Fruit fly (Drosophila melanogaster) whole organism, embryonic: Measurements from ENCODE around the gene CG32373.

ENCODE experiments used
- Adf1 ChIP-seq: fragments of 200-800 bp; sonication (Bioruptor generic); IDR thresholded peaks from 2 replicates; pipeline ENCODE4 v1.3.6; 2022; ENCODE audit warnings: missing biosample characterization, missing genetic modification characterization
- BEAF-32 ChIP-seq: fragments of 200-800 bp; sonication (Bioruptor generic); optimal IDR thresholded peaks from 3 replicates; lab custom pipeline; 2017; ENCODE audit warnings: missing biosample characterization, missing genetic modification characterization, mild to moderate bottlenecking, moderate library complexity, missing genetic modification reagents
- CG10543 ChIP-seq: fragments of 200-800 bp; sonication (Bioruptor generic); optimal IDR thresholded peaks from 3 replicates; lab custom pipeline; 2017; ENCODE audit warnings: missing biosample characterization, mild to moderate bottlenecking, missing genetic modification characterization, moderate library complexity
- CG13287 ChIP-seq: fragments of 200-800 bp; sonication (Bioruptor generic); IDR thresholded peaks from 2 replicates; pipeline ENCODE4 v1.3.6; 2022; ENCODE audit warnings: missing biosample characterization, missing genetic modification characterization; ENCODE audit not compliant: partially characterized antibody
- CG14441 ChIP-seq: fragments of 200-800 bp; sonication (Bioruptor generic); IDR thresholded peaks from 2 replicates; pipeline ENCODE4 v1.3.6; 2022; ENCODE audit warnings: missing biosample characterization, missing genetic modification characterization
- CG16863 ChIP-seq: fragments of 200-800 bp; sonication (Bioruptor generic); optimal IDR thresholded peaks from 3 replicates; lab custom pipeline; 2016; ENCODE audit warnings: missing biosample characterization, missing genetic modification characterization
- CG17912 ChIP-seq: fragments of 200-800 bp; sonication (Bioruptor generic); optimal IDR thresholded peaks from 2 replicates; lab custom pipeline; 2018; ENCODE audit warnings: missing biosample characterization, mild to moderate bottlenecking, missing genetic modification characterization
- CG18011 ChIP-seq: fragments of 200-800 bp; sonication (Bioruptor generic); optimal IDR thresholded peaks from 2 replicates; lab custom pipeline; 2017; ENCODE audit warnings: missing biosample characterization, missing genetic modification characterization, mild to moderate bottlenecking, moderate library complexity, missing genotype
- CG34422 ChIP-seq: fragments of 200-800 bp; sonication (Bioruptor generic); IDR thresholded peaks from 3 replicates; pipeline ENCODE4 v1.3.6; 2022; ENCODE audit warnings: missing biosample characterization, missing genetic modification characterization
- CG3838 ChIP-seq: fragments of 200-800 bp; sonication (Bioruptor generic); optimal IDR thresholded peaks from 3 replicates; lab custom pipeline; 2016; ENCODE audit warnings: missing biosample characterization, missing genetic modification characterization
- CG3847 ChIP-seq: fragments of 200-800 bp; sonication (Bioruptor generic); IDR thresholded peaks from 2 replicates; pipeline ENCODE4 v1.3.6; 2022; ENCODE audit warnings: missing biosample characterization, missing genetic modification characterization
- CG4424 ChIP-seq: fragments of 200-800 bp; sonication (Bioruptor generic); optimal IDR thresholded peaks from 3 replicates; lab custom pipeline; 2016; ENCODE audit warnings: missing biosample characterization, missing genetic modification characterization
- CG4707 ChIP-seq: fragments of 200-800 bp; sonication (Bioruptor generic); optimal IDR thresholded peaks from 2 replicates; lab custom pipeline; 2018; ENCODE audit warnings: missing biosample characterization, mild to moderate bottlenecking, missing genetic modification characterization, moderate library complexity
- CG4730 ChIP-seq: fragments of 200-800 bp; sonication (Bioruptor generic); IDR thresholded peaks from 2 replicates; pipeline ENCODE4 v1.3.6; 2022; ENCODE audit warnings: missing biosample characterization, missing genetic modification characterization
- CG8089 ChIP-seq: fragments of 200-800 bp; sonication (Bioruptor generic); optimal IDR thresholded peaks from 3 replicates; lab custom pipeline; 2016; ENCODE audit warnings: missing biosample characterization, missing genetic modification characterization
- CG8281 ChIP-seq: fragments of 200-800 bp; sonication (Bioruptor generic); optimal IDR thresholded peaks from 2 replicates; lab custom pipeline; 2018; ENCODE audit warnings: missing biosample characterization, mild to moderate bottlenecking, missing genetic modification characterization, moderate library complexity
- CG8359 ChIP-seq: fragments of 200-800 bp; sonication (Bioruptor generic); optimal IDR thresholded peaks from 2 replicates; lab custom pipeline; 2017; ENCODE audit warnings: missing biosample characterization, mild to moderate bottlenecking, missing genetic modification characterization, borderline replicate concordance
- CkIIα-i1 ChIP-seq: fragments of 200-800 bp; sonication (Bioruptor generic); IDR thresholded peaks from 2 replicates; pipeline ENCODE4 v1.3.6; 2022; ENCODE audit warnings: missing biosample characterization, missing genetic modification characterization
- Deaf1 ChIP-seq: fragments of 200-800 bp; optimal IDR thresholded peaks from 3 replicates; lab custom pipeline; 2019; ENCODE audit warnings: missing biosample characterization, mild to moderate bottlenecking, missing genetic modification characterization, moderate library complexity
- E2f2 ChIP-seq: fragments of 200-800 bp; sonication (Bioruptor generic); IDR thresholded peaks from 2 replicates; pipeline ENCODE4 v1.3.6; 2022; ENCODE audit warnings: missing biosample characterization, missing genetic modification characterization
- Ets65A ChIP-seq: fragments of 200-800 bp; sonication (Bioruptor generic); peaks from one replicate; lab custom pipeline; 2016; ENCODE audit warnings: missing biosample characterization, missing genetic modification characterization
- Fer3 ChIP-seq: fragments of 200-800 bp; sonication (Bioruptor generic); optimal IDR thresholded peaks from 2 replicates; lab custom pipeline; 2018; ENCODE audit warnings: missing biosample characterization, mild to moderate bottlenecking, missing genetic modification characterization, moderate library complexity
- Hand ChIP-seq: fragments of 200-800 bp; sonication (Bioruptor generic); optimal IDR thresholded peaks from 2 replicates; lab custom pipeline; 2017; ENCODE audit warnings: mild to moderate bottlenecking, missing biosample characterization, missing genetic modification reagents, missing genetic modification characterization
- HmgD ChIP-seq: fragments of 200-800 bp; sonication (Bioruptor generic); optimal IDR thresholded peaks from 3 replicates; lab custom pipeline; 2016; ENCODE audit warnings: missing biosample characterization, missing genetic modification characterization
- Hmr ChIP-seq: fragments of 200-800 bp; sonication (Bioruptor generic); optimal IDR thresholded peaks from 3 replicates; lab custom pipeline; 2017; ENCODE audit warnings: mild to moderate bottlenecking, missing biosample characterization, missing genetic modification reagents, missing genetic modification characterization
- Hr39 ChIP-seq: fragments of >200 bp; optimal IDR thresholded peaks from 2 replicates; lab custom pipeline; 2017
- NC2β ChIP-seq: fragments of 200-800 bp; sonication (Bioruptor generic); optimal IDR thresholded peaks from 2 replicates; lab custom pipeline; 2016; ENCODE audit warnings: missing biosample characterization, missing genetic modification characterization
- Opbp ChIP-seq: fragments of 200-800 bp; sonication (Bioruptor generic); IDR thresholded peaks from 3 replicates; pipeline ENCODE4 v1.3.6; 2022; ENCODE audit warnings: missing biosample characterization, missing genetic modification characterization; ENCODE audit not compliant: partially characterized antibody
- PHDP ChIP-seq: fragments of 200-800 bp; sonication (Bioruptor generic); optimal IDR thresholded peaks from 3 replicates; lab custom pipeline; 2018; ENCODE audit warnings: missing biosample characterization, mild to moderate bottlenecking, missing genetic modification characterization, moderate library complexity
- Pdp1 ChIP-seq, 2 experiments: fragments of 200-800 bp; sonication (Bioruptor generic); optimal IDR thresholded peaks; 3 replicates each; lab custom pipeline; 2016; ENCODE audit warnings: missing biosample characterization in 2 of 2, missing genetic modification characterization in 2 of 2, mild to moderate bottlenecking in 1 of 2, moderate library complexity in 1 of 2
- Sox102F ChIP-seq: fragments of 200-800 bp; sonication (Bioruptor generic); optimal IDR thresholded peaks from 2 replicates; lab custom pipeline; 2018; ENCODE audit warnings: missing biosample characterization, mild to moderate bottlenecking, missing genetic modification characterization, moderate library complexity
- ac ChIP-seq: fragments of 200-800 bp; sonication (Bioruptor generic); optimal IDR thresholded peaks from 3 replicates; lab custom pipeline; 2017; ENCODE audit warnings: missing biosample characterization, mild to moderate bottlenecking, missing genetic modification characterization
- btn ChIP-seq: fragments of 200-800 bp; sonication (Bioruptor generic); optimal IDR thresholded peaks from 2 replicates; lab custom pipeline; 2016; ENCODE audit warnings: missing biosample characterization, missing genetic modification characterization
- cato ChIP-seq: fragments of 200-800 bp; sonication (Bioruptor generic); optimal IDR thresholded peaks from 2 replicates; lab custom pipeline; 2016; ENCODE audit warnings: missing biosample characterization, missing genetic modification characterization, borderline replicate concordance
- croc ChIP-seq: fragments of 200-800 bp; sonication (Bioruptor generic); conservative IDR thresholded peaks from 3 replicates; pipeline ENCODE4 v1.3.6; 2022; ENCODE audit warnings: missing biosample characterization, missing genetic modification characterization
- crp ChIP-seq, 2 experiments: fragments of 200-800 bp; sonication (Bioruptor generic); optimal IDR thresholded peaks; 2 replicates in 1 of 2; 3 replicates in 1 of 2; lab custom pipeline; 2017; ENCODE audit warnings: missing biosample characterization in 2 of 2, missing genetic modification characterization in 2 of 2, mild to moderate bottlenecking in 1 of 2, moderate library complexity in 1 of 2
- dimm ChIP-seq: fragments of 200-800 bp; sonication (Bioruptor generic); IDR thresholded peaks from 2 replicates; pipeline ENCODE4 v1.3.6; 2022; ENCODE audit warnings: missing biosample characterization, missing genetic modification characterization
- gsb ChIP-seq: fragments of 200-800 bp; sonication (Bioruptor generic); IDR thresholded peaks from 2 replicates; pipeline ENCODE4 v1.3.6; 2022; ENCODE audit warnings: missing biosample characterization, missing genetic modification characterization
- h ChIP-seq: fragments of >200 bp; optimal IDR thresholded peaks from 2 replicates; lab custom pipeline; 2017
- jing ChIP-seq: fragments of 200-800 bp; sonication (Bioruptor generic); optimal IDR thresholded peaks from 2 replicates; lab custom pipeline; 2018; ENCODE audit warnings: missing biosample characterization, mild to moderate bottlenecking, missing genetic modification characterization
- kay ChIP-seq: fragments of 200-800 bp; sonication (Bioruptor generic); optimal IDR thresholded peaks from 2 replicates; lab custom pipeline; 2016; ENCODE audit warnings: missing biosample characterization, missing genetic modification characterization
- nau ChIP-seq: fragments of 200-800 bp; sonication (Bioruptor generic); optimal IDR thresholded peaks from 3 replicates; lab custom pipeline; 2017; ENCODE audit warnings: missing biosample characterization, mild to moderate bottlenecking, missing genetic modification characterization, missing genetic modification reagents
- nom ChIP-seq: fragments of 200-800 bp; sonication (Bioruptor generic); optimal IDR thresholded peaks from 2 replicates; lab custom pipeline; 2017; ENCODE audit warnings: missing biosample characterization, missing genetic modification characterization, mild to moderate bottlenecking, moderate library complexity, missing genetic modification reagents
- ro ChIP-seq: fragments of 200-800 bp; sonication (Bioruptor generic); IDR thresholded peaks from 2 replicates; pipeline ENCODE4 v1.3.6; 2022; ENCODE audit warnings: missing biosample characterization, missing genetic modification characterization
- row ChIP-seq: fragments of 200-800 bp; sonication (Bioruptor generic); IDR thresholded peaks from 3 replicates; pipeline ENCODE4 v1.3.6; 2022; ENCODE audit warnings: missing biosample characterization, missing genetic modification characterization
- seq ChIP-seq: fragments of 200-800 bp; sonication (Bioruptor generic); IDR thresholded peaks from 2 replicates; pipeline ENCODE4 v1.3.6; 2022; ENCODE audit warnings: missing biosample characterization, missing genetic modification characterization
- slbo ChIP-seq: fragments of 200-800 bp; sonication (Bioruptor generic); IDR thresholded peaks from 2 replicates; pipeline ENCODE4 v1.3.6; 2022; ENCODE audit warnings: missing biosample characterization, missing genetic modification characterization
- tgo ChIP-seq: fragments of 200-800 bp; sonication (Bioruptor generic); IDR thresholded peaks from 3 replicates; pipeline ENCODE4 v1.3.6; 2022; ENCODE audit warnings: missing biosample characterization, missing genetic modification characterization
- tio ChIP-seq: fragments of 200-800 bp; sonication (Bioruptor generic); optimal IDR thresholded peaks from 2 replicates; lab custom pipeline; 2017; ENCODE audit warnings: missing biosample characterization, missing genetic modification characterization, inconsistent platforms
- tll ChIP-seq, 2 experiments: fragments of 200-800 bp in 1 of 2; fragments of >200 bp in 1 of 2; sonication (Bioruptor generic) in 1 of 2; optimal IDR thresholded peaks; 2 replicates each; lab custom pipeline; 2017 to 2019; ENCODE audit warnings: missing biosample characterization in 2 of 2, missing genetic modification characterization in 2 of 2, mild to moderate bottlenecking in 1 of 2, moderate library complexity in 1 of 2
- vnd ChIP-seq: fragments of 200-800 bp; sonication (Bioruptor generic); IDR thresholded peaks from 3 replicates; pipeline ENCODE4 v1.3.6; 2022; ENCODE audit warnings: missing biosample characterization, missing genetic modification characterization; ENCODE audit not compliant: partially characterized antibody

Gene CG32373

dm6 chr3L:7641467-7641866 lies 8.9 kb upstream of the CG32373 start, which contains the start of gene CG7506 (continued):
- TF ChIP-seq croc (no peak), tgo (GFP tag; lab: Robert Waterston, UW) (no peak), crp (GFP tag; optimal IDR thresholded peaks at IDR 0.05; lab: Kevin White, UChicago) (peak in 1 of 2 experiments; percentile 81), HmgD (no peak), cato (no peak), CG3847 (GFP tag; lab: Robert Waterston, UW) (peak; percentile 30), CG18011 (GFP tag; lab: Kevin White, UChicago) (no peak), BEAF-32 (GFP tag; lab: Kevin White, UChicago) (peak; percentile 24), seq (no peak), CG10543 (GFP tag; lab: Kevin White, UChicago) (no peak), CG8089 (no peak), h (no peak), CG8281 (tag; lab: Kevin White, UChicago) (no peak), jing (GFP tag; lab: Kevin White, UChicago) (no peak), CG4707 (GFP tag; lab: Kevin White, UChicago) (no peak), slbo (GFP tag; lab: Robert Waterston, UW) (peak; percentile 12; the same call in 1 of the 2 replicates), kay (GFP tag; lab: Kevin White, UChicago) (no peak), Pdp1 (GFP tag; optimal IDR thresholded peaks at IDR 0.05; lab: Kevin White, UChicago) (peak in 1 of 2 experiments; percentile 95), Adf1 (GFP tag; lab: Robert Waterston, UW) (no peak), CG13287 (GFP tag; lab: Robert Waterston, UW) (no peak; the same call in 1 of the 2 replicates), tio (GFP tag; lab: Kevin White, UChicago) (no peak), Sox102F (no peak), Deaf1 (tag; lab: Kevin White, UChicago) (peak; percentile 35), ro (GFP tag; lab: Robert Waterston, UW) (no peak), CG4424 (GFP tag; lab: Kevin White, UChicago) (peak; percentile 2), NC2β (no peak), Hand (GFP tag; lab: Kevin White, UChicago) (no peak), tll (GFP tag; optimal IDR thresholded peaks at IDR 0.05; lab: Kevin White, UChicago) (no peak), ac (GFP tag; lab: Kevin White, UChicago) (no peak), E2f2 (GFP tag; lab: Robert Waterston, UW) (peak; percentile 66), CG17912 (peak; percentile 8), Hr39 (lab: Kevin White, UChicago) (no peak), btn (no peak), dimm (no peak), CkIIα-i1 (GFP tag; lab: Robert Waterston, UW) (no peak), Opbp (GFP tag; lab: Robert Waterston, UW) (0 out of 3 replicates have a peak, but pooled peaks have one; percentile 35), CG34422 (peak; percentile 39; the same call in 1 of the 3 replicates), PHDP (tag; lab: Kevin White, UChicago) (peak; percentile 8), CG14441 (GFP tag; lab: Robert Waterston, UW) (no peak), CG8359 (GFP tag; lab: Kevin White, UChicago) (no peak), CG4730 (GFP tag; lab: Robert Waterston, UW) (no peak), nau (GFP tag; lab: Kevin White, UChicago) (peak; percentile 7), Ets65A (GFP tag; lab: Kevin White, UChicago) (peak; percentile 85), Hmr (GFP tag; lab: Kevin White, UChicago) (peak; percentile 38), CG16863 (GFP tag; lab: Kevin White, UChicago) (no peak), Fer3 (tag; lab: Kevin White, UChicago) (peak; percentile 2), gsb (GFP tag; lab: Robert Waterston, UW) (no peak), row (peak; percentile 8; the same call in 1 of the 3 replicates), CG3838 (GFP tag; lab: Kevin White, UChicago) (no peak), nom (GFP tag; lab: Kevin White, UChicago) (no peak), vnd (GFP tag; lab: Robert Waterston, UW) (no peak)
